Fruit fly (Drosophila melanogaster): Measurements from ENCODE around the gene Dbct.
A peak's percentile ranks its signal among the peaks of the same experiment; 100 is the strongest.

Gene Dbct

DNA sequence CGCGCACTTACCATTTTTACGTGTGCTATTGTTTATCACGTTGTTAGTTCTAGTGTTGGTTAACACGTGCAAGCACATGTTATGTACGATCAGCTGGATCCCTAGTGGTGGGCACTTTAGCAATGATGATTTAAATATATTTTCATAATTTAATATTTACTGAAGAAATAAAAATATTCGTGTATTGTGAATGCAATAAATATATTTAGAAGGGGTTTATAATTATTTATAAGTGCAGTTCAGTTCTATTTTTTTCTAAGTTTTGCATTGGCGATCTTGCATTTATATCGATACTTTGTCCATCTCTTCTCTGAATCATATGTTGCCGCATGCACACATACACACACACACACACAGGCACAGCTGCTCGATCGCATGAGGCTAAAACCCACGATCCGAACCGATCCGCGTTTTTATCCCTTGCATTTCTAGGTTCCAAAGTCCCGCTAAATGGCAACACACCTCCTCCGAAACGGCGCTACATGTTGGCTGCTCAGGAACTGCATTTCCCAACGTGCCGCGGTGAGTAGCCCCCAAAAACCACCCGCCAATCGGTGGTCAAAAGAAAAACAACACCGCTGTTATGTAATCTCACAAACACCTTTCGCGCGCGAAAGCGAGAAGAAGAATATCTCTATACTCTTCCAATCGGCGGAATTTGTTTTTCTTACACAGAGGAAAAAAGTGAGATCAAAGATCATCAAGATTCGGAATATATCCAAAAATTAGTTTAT lies at the start of gene Dbct, which contains the start of gene CG15027 (continued):
- TF ChIP-seq CG42726 (GFP tag; IDR thresholded peaks at IDR 0.05; ENCODE audit: partially characterized antibody) (no peak), CG18764 (GFP tag; optimal IDR thresholded peaks at IDR 0.05) (peak; percentile 52), CG2202 (tag; optimal IDR thresholded peaks at IDR 0.05) (peak; percentile 33), CG5953 (GFP tag; IDR thresholded peaks at IDR 0.05) (no peak), wor (GFP tag; IDR thresholded peaks at IDR 0.05) (peak; percentile 49; the same call in 1 of the 2 replicates), CG1647 (GFP tag; optimal IDR thresholded peaks at IDR 0.05) (no peak), CG13894 (tag; optimal IDR thresholded peaks at IDR 0.05) (peak; percentile 47), CG32772 (GFP tag; IDR thresholded peaks at IDR 0.05) (peak; percentile 67), CG4360 (GFP tag; IDR thresholded peaks at IDR 0.05) (no peak), BtbVII (GFP tag; optimal IDR thresholded peaks at IDR 0.05) (no peak), ase (GFP tag; IDR thresholded peaks at IDR 0.05) (peak; percentile 59; the same call in 2 of the 3 replicates), CG31224 (GFP tag; IDR thresholded peaks at IDR 0.05) (peak; percentile 62), gce (GFP tag; IDR thresholded peaks at IDR 0.05) (no peak), lbe (GFP tag; optimal IDR thresholded peaks at IDR 0.05) (peak; percentile 80), E2f1 (GFP tag; IDR thresholded peaks at IDR 0.05) (peak; percentile 40; the same call in 1 of the 2 replicates), row (GFP tag; IDR thresholded peaks at IDR 0.05) (peak; percentile 91), CG10462 (GFP tag; optimal IDR thresholded peaks at IDR 0.05) (no peak), CG6791 (GFP tag; IDR thresholded peaks at IDR 0.05; ENCODE audit: partially characterized antibody) (peak; percentile 49; the same call in 2 of the 3 replicates), CG16815 (GFP tag; optimal IDR thresholded peaks at IDR 0.05) (peak; percentile 51), Elba2 (GFP tag; optimal IDR thresholded peaks at IDR 0.05) (no peak), ac (GFP tag; optimal IDR thresholded peaks at IDR 0.05) (no peak), bowl (GFP tag; IDR thresholded peaks at IDR 0.05) (no peak), lmd (GFP tag; IDR thresholded peaks at IDR 0.05) (peak; percentile 64), CG5180 (GFP tag; optimal IDR thresholded peaks at IDR 0.05) (peak; percentile 28), slbo (GFP tag; IDR thresholded peaks at IDR 0.05) (peak; percentile 72), pros (GFP tag; optimal IDR thresholded peaks at IDR 0.05) (no peak), crp (GFP tag; optimal IDR thresholded peaks at IDR 0.05) (peak; percentile 84 to 96), fd3F (GFP tag; optimal IDR thresholded peaks at IDR 0.05) (peak; percentile 55), gcm2 (GFP tag; optimal IDR thresholded peaks at IDR 0.05) (no peak), Poxn (GFP tag; IDR thresholded peaks at IDR 0.05) (0 out of 2 replicates have a peak, but pooled peaks have one; percentile 20), CG12104 (GFP tag; optimal IDR thresholded peaks at IDR 0.05) (peak; percentile 39), so (GFP tag; IDR thresholded peaks at IDR 0.05) (no peak; the same call in 2 of the 3 replicates), CG9727 (GFP tag; optimal IDR thresholded peaks at IDR 0.05) (peak; percentile 73), gsb (GFP tag; IDR thresholded peaks at IDR 0.05) (no peak), tna (GFP tag; IDR thresholded peaks at IDR 0.05; ENCODE audit: partially characterized antibody) (no peak), caup (GFP tag; optimal IDR thresholded peaks at IDR 0.05; ENCODE audit: severe bottlenecking) (peak; percentile 4), Ada2b (GFP tag; IDR thresholded peaks at IDR 0.05) (peak; percentile 64), dpn (GFP tag; optimal IDR thresholded peaks at IDR 0.05) (peak in 1 of 2 experiments; percentile 62), Nf-YA (GFP tag; IDR thresholded peaks at IDR 0.05) (peak; percentile 18; the same call in 1 of the 2 replicates), tx (GFP tag; optimal IDR thresholded peaks at IDR 0.05) (no peak), CG11456 (GFP tag; IDR thresholded peaks at IDR 0.05) (peak; percentile 66; the same call in 1 of the 3 replicates), jing (GFP tag; optimal IDR thresholded peaks at IDR 0.05) (no peak), CG11504 (tag; optimal IDR thresholded peaks at IDR 0.05) (peak; percentile 70)

Data from whole organism, embryonic.